Worm (Caenorhabditis elegans) whole organism, L4/young adult: ENCODE measurements around the gene srbc-57.

Experiments used
- W03F9.2 ChIP-seq: fragments of 150-350 bp; optimal IDR thresholded peaks from 2 replicates; lab custom pipeline; 2014; ENCODE audit warnings: missing biosample characterization, missing genetic modification characterization
- him-1 ChIP-seq: sonication (generic microtip); optimal IDR thresholded peaks from 2 replicates; lab custom pipeline; 2016; ENCODE audit warnings: missing genotype, missing genetic modification reagents, missing genetic modification characterization, missing compliant biosample characterization

DNA sequence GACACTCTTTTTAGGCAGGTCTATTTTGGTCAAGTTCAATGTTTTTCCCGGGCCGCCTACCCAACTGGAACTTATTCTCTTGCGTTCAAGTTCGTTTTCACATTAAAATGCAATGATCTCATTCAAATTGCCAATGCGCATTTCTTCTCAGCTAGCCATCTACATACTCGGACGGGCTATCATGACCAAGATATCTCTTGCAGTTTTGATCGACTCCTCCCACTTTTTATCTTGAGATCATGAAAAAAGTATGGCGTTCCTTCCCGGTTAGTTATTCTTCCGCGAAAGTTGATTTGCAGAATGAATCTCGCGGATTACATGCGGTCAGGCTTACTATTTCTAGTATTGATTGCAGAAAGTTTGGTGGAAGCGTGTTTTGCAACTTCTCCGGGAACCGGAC lies 34.5 kb downstream of the srbc-57 start, which contains the start of gene B0554.2:
- TF ChIP-seq him-1 (tag; lab: Kevin White, UChicago) (no peak), W03F9.2 (no peak)
